Fruit fly (Drosophila melanogaster): ENCODE results near the gene TM9SF4.

TM9SF4 gene

DNA sequence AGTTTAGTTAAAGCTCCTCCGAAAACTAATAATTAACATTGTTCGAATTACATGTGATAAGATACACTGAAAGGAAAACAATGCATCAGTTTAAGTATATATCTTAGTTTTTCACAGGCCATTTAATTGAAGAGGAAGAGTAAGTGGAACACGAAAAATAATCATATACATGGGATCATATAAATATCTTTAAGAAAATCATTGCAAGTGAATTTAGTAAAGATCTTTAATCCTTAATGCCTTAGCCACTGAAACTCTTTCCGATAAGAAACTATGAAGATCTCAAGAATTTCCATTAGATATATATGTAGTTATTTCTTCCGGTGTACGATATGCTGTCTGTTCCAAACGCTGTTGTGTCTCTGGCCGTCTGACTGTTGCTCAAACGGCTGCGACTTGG is 31.9 kb downstream of the TM9SF4 start (continued):
- TF ChIP-seq E2f2 (GFP tag; IDR thresholded peaks at IDR 0.05) (peak; percentile 38; the same call in 1 of the 2 replicates), lab (GFP tag; optimal IDR thresholded peaks at IDR 0.05) (peak; percentile 50), sens (GFP tag) (peak; percentile 93), CG43689 (GFP tag; IDR thresholded peaks at IDR 0.05) (0 out of 2 replicates have a peak, but pooled peaks have one; percentile 14), vvl (GFP tag; IDR thresholded peaks at IDR 0.05) (peak; percentile 52), Rx (GFP tag; IDR thresholded peaks at IDR 0.05) (0 out of 2 replicates have a peak, but pooled peaks have one; percentile 13), CG3163 (GFP tag; optimal IDR thresholded peaks at IDR 0.05) (no peak), CG4820 (GFP tag; optimal IDR thresholded peaks at IDR 0.05) (peak; percentile 69), jing (GFP tag; optimal IDR thresholded peaks at IDR 0.05) (peak; percentile 41), scrt (GFP tag; optimal IDR thresholded peaks at IDR 0.05) (peak; percentile 13), Optix (GFP tag; IDR thresholded peaks at IDR 0.05) (no peak), ems (GFP tag; optimal IDR thresholded peaks at IDR 0.05) (peak; percentile 55), Sox100B (GFP tag; optimal IDR thresholded peaks at IDR 0.05) (peak; percentile 68), Ssrp (tag; optimal IDR thresholded peaks at IDR 0.05) (peak; percentile 66), run (tag; optimal IDR thresholded peaks at IDR 0.05) (peak; percentile 59), lilli (GFP tag; optimal IDR thresholded peaks at IDR 0.05) (peak; percentile 60), Side (GFP tag; optimal IDR thresholded peaks at IDR 0.05) (no peak), CG12236 (GFP tag; optimal IDR thresholded peaks at IDR 0.05) (peak; percentile 13), CG11560 (tag; IDR thresholded peaks at IDR 0.05) (peak; percentile 54; the same call in 2 of the 3 replicates), YL-1 (GFP tag; optimal IDR thresholded peaks at IDR 0.05) (no peak), ATbp (GFP tag; optimal IDR thresholded peaks at IDR 0.05) (peak; percentile 58), CG18262 (tag; optimal IDR thresholded peaks at IDR 0.05) (peak; percentile 52), CG9817 (tag; optimal IDR thresholded peaks at IDR 0.05) (peak; percentile 41), CG17328 (GFP tag; IDR thresholded peaks at IDR 0.05) (0 out of 2 replicates have a peak, but pooled peaks have one; percentile 19), ap (GFP tag; IDR thresholded peaks at IDR 0.05) (no peak), CG18599 (GFP tag; optimal IDR thresholded peaks at IDR 0.05) (peak; percentile 61), CHES-1-like (GFP tag; optimal IDR thresholded peaks at IDR 0.05) (peak; percentile 39), sima (GFP tag; optimal IDR thresholded peaks at IDR 0.05) (no peak), prd (optimal IDR thresholded peaks at IDR 0.05) (no peak), prd (GFP tag; IDR thresholded peaks at IDR 0.05) (peak; percentile 53; the same call in 2 of the 3 replicates), CG15269 (tag; optimal IDR thresholded peaks at IDR 0.05) (peak; percentile 77), CG1603 (tag; optimal IDR thresholded peaks at IDR 0.05) (peak; percentile 35), CG18011 (GFP tag; optimal IDR thresholded peaks at IDR 0.05) (no peak), so (GFP tag; IDR thresholded peaks at IDR 0.05) (no peak), zfh1 (GFP tag; IDR thresholded peaks at IDR 0.05) (peak; percentile 51), gro (GFP tag; optimal IDR thresholded peaks at IDR 0.05) (peak; percentile 62), CG2712 (tag; optimal IDR thresholded peaks at IDR 0.05) (peak; percentile 56), exex (tag; optimal IDR thresholded peaks at IDR 0.05) (no peak), Drgx (GFP tag; IDR thresholded peaks at IDR 0.05) (peak; percentile 76), ssp (GFP tag; IDR thresholded peaks at IDR 0.05) (peak; percentile 41; the same call in 1 of the 2 replicates), tna (GFP tag; IDR thresholded peaks at IDR 0.05; ENCODE audit: partially characterized antibody) (no peak), Deaf1 (tag; optimal IDR thresholded peaks at IDR 0.05) (peak; percentile 40), CG12744 (GFP tag; optimal IDR thresholded peaks at IDR 0.05) (no peak), CG13624 (GFP tag; optimal IDR thresholded peaks at IDR 0.05) (peak; percentile 40), CG2678 (tag; optimal IDR thresholded peaks at IDR 0.05) (peak; percentile 76), CG12942 (GFP tag; optimal IDR thresholded peaks at IDR 0.05) (peak; percentile 51), pho (GFP tag; optimal IDR thresholded peaks at IDR 0.05) (peak; percentile 68), HmgZ (tag; optimal IDR thresholded peaks at IDR 0.05) (peak; percentile 19), Dbx (GFP tag; IDR thresholded peaks at IDR 0.05) (no peak; the same call in 2 of the 3 replicates), nerfin-1 (tag; optimal IDR thresholded peaks at IDR 0.05) (no peak), CG12071 (GFP tag; optimal IDR thresholded peaks at IDR 0.05) (no peak)
